Worm (Caenorhabditis elegans): ENCODE measurements around the gene R03G8.3.

- TF ChIP-seq ref-1 (GFP tag; conservative IDR thresholded peaks at IDR 0.05) (no peak), flt-1 (GFP tag; IDR thresholded peaks at IDR 0.05) (no peak), tab-1 (GFP tag; IDR thresholded peaks at IDR 0.05) (no peak), ztf-29 (GFP tag; IDR thresholded peaks at IDR 0.05) (no peak), klf-2 (GFP tag; conservative IDR thresholded peaks at IDR 0.05) (no peak)
Measured at ce11 chrX:13062934-13063585, 27.7 kb upstream of the R03G8.3 start, which contains the start of gene K03A11.5.

Measured in whole organism, midembryonic.